Worm (Caenorhabditis elegans) whole organism, L1 larva: ENCODE measurements around the gene F35B3.3.

ENCODE experiments used
- C04F5.9 ChIP-seq: sonication (generic microtip); optimal IDR thresholded peaks from 2 replicates; lab custom pipeline; 2016; ENCODE audit warnings: missing genetic modification characterization, missing compliant biosample characterization
- C34B4.2 ChIP-seq: sonication (generic microtip); optimal IDR thresholded peaks from 2 replicates; lab custom pipeline; 2017; ENCODE audit warnings: mild to moderate bottlenecking, missing genetic modification characterization, missing compliant biosample characterization
- F16B12.6 ChIP-seq: fragments of 150-350 bp; optimal IDR thresholded peaks from 2 replicates; lab custom pipeline; 2014; ENCODE audit warnings: missing biosample characterization, missing genetic modification characterization
- alr-1 ChIP-seq: fragments of 200-800 bp; sonication (Bioruptor generic); optimal IDR thresholded peaks from 2 replicates; lab custom pipeline; 2018; ENCODE audit warnings: borderline replicate concordance, mild to moderate bottlenecking, missing genetic modification characterization, missing compliant biosample characterization
- ama-1 ChIP-seq: fragments of 150-350 bp; optimal IDR thresholded peaks from 2 replicates; lab custom pipeline; 2014
- ceh-63 ChIP-seq: fragments of 200-800 bp; sonication (Bioruptor generic); optimal IDR thresholded peaks from 2 replicates; lab custom pipeline; 2018; ENCODE audit warnings: mild to moderate bottlenecking, missing genetic modification characterization, missing compliant biosample characterization
- ceh-82 ChIP-seq, 3 experiments: fragments of 150-350 bp in 1 of 3; sonication (generic microtip) in 2 of 3; optimal IDR thresholded peaks; 2 replicates each; lab custom pipeline; 2014 to 2017; ENCODE audit warnings: missing biosample characterization in 3 of 3, missing genetic modification characterization in 3 of 3
- ceh-88 ChIP-seq: fragments of 200-800 bp; sonication (Bioruptor generic); IDR thresholded peaks from 2 replicates; pipeline ENCODE4 v1.3.6; 2022; ENCODE audit warnings: missing genetic modification characterization, missing compliant biosample characterization
- ces-1 ChIP-seq: fragments of 150-350 bp; optimal IDR thresholded peaks from 2 replicates; lab custom pipeline; 2014; ENCODE audit warnings: missing biosample characterization, missing genetic modification reagents, missing genetic modification characterization
- dpl-1 ChIP-seq, 3 experiments: fragments of 150-350 bp in 2 of 3; sonication (generic microtip) in 1 of 3; optimal IDR thresholded peaks; 2 replicates each; lab custom pipeline; 2014 to 2017; ENCODE audit warnings: missing biosample characterization in 3 of 3, missing genetic modification characterization in 3 of 3, missing genetic modification reagents in 3 of 3
- efl-1 ChIP-seq, 4 experiments: fragments of 150-350 bp; optimal IDR thresholded peaks in 3 of 4; peaks in 1 of 4; 1 replicate in 1 of 4; 2 replicates in 3 of 4; lab custom pipeline; 2014; ENCODE audit warnings: missing biosample characterization in 2 of 4, missing genetic modification characterization in 2 of 4, missing genetic modification reagents in 2 of 4
- egl-27 ChIP-seq, 2 experiments: fragments of 150-350 bp in 1 of 2; sonication (generic microtip); optimal IDR thresholded peaks; 3 replicates each; lab custom pipeline; 2017 to 2018; ENCODE audit warnings: missing biosample characterization in 2 of 2, missing genetic modification characterization in 2 of 2, missing genetic modification reagents in 2 of 2
- fkh-10 ChIP-seq: sonication (generic microtip); optimal IDR thresholded peaks from 2 replicates; lab custom pipeline; 2017; ENCODE audit warnings: missing biosample characterization, missing genetic modification reagents, missing genetic modification characterization
- fkh-4 ChIP-seq: sonication (generic microtip); optimal IDR thresholded peaks from 2 replicates; lab custom pipeline; 2016; ENCODE audit warnings: missing compliant biosample characterization, missing genetic modification characterization, borderline replicate concordance
- grh-1 ChIP-seq: fragments of 200-800 bp; sonication (Bioruptor generic); IDR thresholded peaks from 2 replicates; pipeline ENCODE4 v1.3.6; 2022; ENCODE audit warnings: missing genetic modification reagents, missing genetic modification characterization, missing compliant biosample characterization
- hlh-17 ChIP-seq: fragments of 200-800 bp; sonication (Bioruptor generic); optimal IDR thresholded peaks from 2 replicates; lab custom pipeline; 2018; ENCODE audit warnings: missing genetic modification characterization, mild to moderate bottlenecking, missing compliant biosample characterization, moderate library complexity, borderline replicate concordance
- irx-1 ChIP-seq: sonication (generic microtip); optimal IDR thresholded peaks from 2 replicates; lab custom pipeline; 2016; ENCODE audit warnings: missing genetic modification characterization, missing compliant biosample characterization
- isw-1 ChIP-seq: fragments of 200-800 bp; sonication (Bioruptor generic); IDR thresholded peaks from 2 replicates; pipeline ENCODE4 v1.3.6; 2022; ENCODE audit warnings: missing genetic modification characterization, missing compliant biosample characterization
- jun-1 ChIP-seq: fragments of 150-350 bp; optimal IDR thresholded peaks from 2 replicates; lab custom pipeline; 2014; ENCODE audit warnings: missing biosample characterization, missing genetic modification reagents, missing genetic modification characterization
- lin-15B ChIP-seq: fragments of 150-350 bp; sonication (generic microtip); optimal IDR thresholded peaks from 3 replicates; lab custom pipeline; 2014; ENCODE audit warnings: missing biosample characterization, missing genetic modification characterization
- lin-35 ChIP-seq, 2 experiments: fragments of 150-350 bp; optimal IDR thresholded peaks; 2 replicates each; lab custom pipeline; 2014; ENCODE audit warnings: missing biosample characterization in 2 of 2, missing genetic modification characterization in 2 of 2, missing genetic modification reagents in 2 of 2
- lin-39 ChIP-seq: fragments of 150-350 bp; optimal IDR thresholded peaks from 2 replicates; lab custom pipeline; 2014; ENCODE audit warnings: missing biosample characterization, missing genetic modification reagents, missing genetic modification characterization
- lir-3 ChIP-seq: sonication (generic microtip); optimal IDR thresholded peaks from 2 replicates; lab custom pipeline; 2016; ENCODE audit warnings: mild to moderate bottlenecking, missing genetic modification characterization, moderate library complexity, missing compliant biosample characterization; ENCODE audit not compliant: poor library complexity
- mab-9 ChIP-seq: fragments of 200-800 bp; sonication (Bioruptor generic); IDR thresholded peaks from 2 replicates; pipeline ENCODE4 v1.3.6; 2022; ENCODE audit warnings: missing genetic modification reagents, missing genetic modification characterization, missing compliant biosample characterization
- mef-2 ChIP-seq: fragments of 150-350 bp; optimal IDR thresholded peaks from 2 replicates; lab custom pipeline; 2014; ENCODE audit warnings: missing biosample characterization, missing genetic modification characterization
- nhr-20 ChIP-seq: sonication (generic microtip); optimal IDR thresholded peaks from 2 replicates; lab custom pipeline; 2016; ENCODE audit warnings: mild to moderate bottlenecking, missing genetic modification characterization, missing compliant biosample characterization
- nhr-28 ChIP-seq: fragments of 150-350 bp; optimal IDR thresholded peaks from 2 replicates; lab custom pipeline; 2014; ENCODE audit warnings: missing biosample characterization, missing genetic modification characterization
- nhr-84 ChIP-seq: sonication (generic microtip); optimal IDR thresholded peaks from 2 replicates; lab custom pipeline; 2017; ENCODE audit warnings: missing biosample characterization, missing genetic modification characterization
- nhr-85 ChIP-seq: sonication (generic microtip); peaks from one replicate; lab custom pipeline; 2016; ENCODE audit warnings: missing genetic modification characterization, inconsistent platforms, missing compliant biosample characterization
- pag-3 ChIP-seq: sonication (generic microtip); optimal IDR thresholded peaks from 2 replicates; lab custom pipeline; 2017; ENCODE audit warnings: missing genetic modification characterization, mild to moderate bottlenecking, missing compliant biosample characterization, antibody characterized with exemption, borderline replicate concordance; ENCODE audit not compliant: insufficient read depth
- pax-3 ChIP-seq: fragments of 200-800 bp; sonication (Bioruptor generic); optimal IDR thresholded peaks from 2 replicates; lab custom pipeline; 2018; ENCODE audit warnings: mild to moderate bottlenecking, missing genetic modification characterization, moderate library complexity, missing compliant biosample characterization
- pqm-1 ChIP-seq: sonication (generic microtip); optimal IDR thresholded peaks from 3 replicates; lab custom pipeline; 2017; ENCODE audit warnings: missing biosample characterization, missing genetic modification characterization
- skn-1 ChIP-seq: fragments of 150-350 bp; optimal IDR thresholded peaks from 2 replicates; lab custom pipeline; 2014; ENCODE audit warnings: missing biosample characterization, missing genetic modification characterization
- snpc-4 ChIP-seq: fragments of 150-350 bp; optimal IDR thresholded peaks from 2 replicates; lab custom pipeline; 2014; ENCODE audit warnings: missing biosample characterization, missing genetic modification characterization
- snu-23 ChIP-seq: sonication (generic microtip); optimal IDR thresholded peaks from 2 replicates; lab custom pipeline; 2016; ENCODE audit warnings: missing genetic modification characterization, missing compliant biosample characterization
- sup-37 ChIP-seq: fragments of 200-800 bp; sonication (Bioruptor generic); optimal IDR thresholded peaks from 2 replicates; lab custom pipeline; 2018; ENCODE audit warnings: mild to moderate bottlenecking, missing genetic modification characterization, missing compliant biosample characterization
- tbx-2 ChIP-seq: sonication (generic microtip); optimal IDR thresholded peaks from 2 replicates; lab custom pipeline; 2016; ENCODE audit warnings: missing genetic modification characterization, missing compliant biosample characterization
- tlp-1 ChIP-seq: fragments of 150-350 bp; optimal IDR thresholded peaks from 2 replicates; lab custom pipeline; 2014; ENCODE audit warnings: missing biosample characterization, missing genetic modification characterization
- unc-62 ChIP-seq: fragments of 150-350 bp; optimal IDR thresholded peaks from 2 replicates; lab custom pipeline; 2014; ENCODE audit warnings: missing biosample characterization, missing genetic modification reagents, missing genetic modification characterization
- unc-86 ChIP-seq: sonication (generic microtip); optimal IDR thresholded peaks from 2 replicates; lab custom pipeline; 2016; ENCODE audit warnings: missing genetic modification characterization, missing compliant biosample characterization
- unc-98 ChIP-seq: fragments of 200-800 bp; sonication (Bioruptor generic); IDR thresholded peaks from 2 replicates; pipeline ENCODE4 v1.3.6; 2022; ENCODE audit warnings: missing genetic modification characterization, missing compliant biosample characterization
- vab-15 ChIP-seq: sonication (generic microtip); optimal IDR thresholded peaks from 2 replicates; lab custom pipeline; 2017; ENCODE audit warnings: missing genotype, mild to moderate bottlenecking, missing genetic modification characterization, missing compliant biosample characterization
- ztf-11 ChIP-seq, 2 experiments: sonication (generic microtip); optimal IDR thresholded peaks; 2 replicates each; lab custom pipeline; 2016 to 2017; ENCODE audit warnings: missing genetic modification characterization in 2 of 2, missing biosample characterization in 1 of 2, missing compliant biosample characterization in 1 of 2

F35B3.3 gene

ce11 chrX:17006843-17007242 lies 6.4 kb upstream of the F35B3.3 start:
- TF ChIP-seq pqm-1 (tag; lab: Kevin White, UChicago) (no peak), jun-1 (tag; lab: Kevin White, UChicago) (no peak), fkh-10 (no peak), ceh-88 (GFP tag; lab: Robert Waterston, UW) (no peak), nhr-85 (tag; lab: Kevin White, UChicago) (no peak), egl-27 (tag; optimal IDR thresholded peaks at IDR 0.05; lab: Kevin White, UChicago) (no peak), unc-98 (GFP tag; lab: Robert Waterston, UW) (no peak), dpl-1 (GFP tag; optimal IDR thresholded peaks at IDR 0.05; lab: Kevin White, UChicago) (no peak), ces-1 (GFP tag; lab: Kevin White, UChicago) (no peak), lin-15B (tag; lab: Kevin White, UChicago) (no peak), pag-3 (tag; lab: Kevin White, UChicago) (no peak), ceh-82 (tag; optimal IDR thresholded peaks at IDR 0.05; lab: Kevin White, UChicago) (no peak), nhr-84 (tag; lab: Kevin White, UChicago) (no peak), snu-23 (GFP tag; lab: Kevin White, UChicago) (no peak), skn-1 (tag; lab: Kevin White, UChicago) (no peak), vab-15 (tag; lab: Kevin White, UChicago) (no peak)

ce11 chrX:17019098-17019497 lies 5.8 kb downstream of the F35B3.3 start:
- TF ChIP-seq C04F5.9 (no peak), nhr-28 (no peak), tlp-1 (tag; lab: Kevin White, UChicago) (no peak), irx-1 (tag; lab: Kevin White, UChicago) (no peak), alr-1 (tag; lab: Kevin White, UChicago) (no peak), snu-23 (GFP tag; lab: Kevin White, UChicago) (no peak), jun-1 (tag; lab: Kevin White, UChicago) (no peak), unc-62 (GFP tag; lab: Kevin White, UChicago) (no peak), mab-9 (GFP tag; lab: Robert Waterston, UW) (no peak), hlh-17 (no peak), dpl-1 (GFP tag; optimal IDR thresholded peaks at IDR 0.05; lab: Kevin White, UChicago) (no peak)

- no peak for TF ChIP-seq snu-23 (GFP tag; lab: Kevin White, UChicago)
- no peak for TF ChIP-seq F16B12.6
- no peak for TF ChIP-seq snpc-4 (tag; lab: Kevin White, UChicago)
- TF ChIP-seq efl-1 (optimal IDR thresholded peaks at IDR 0.05; lab: Kevin White, UChicago) = no peak
- TF ChIP-seq efl-1 (GFP tag; optimal IDR thresholded peaks at IDR 0.05 in 1 of 2; lab: Kevin White, UChicago) = no peak
- no peak for TF ChIP-seq egl-27 (tag; optimal IDR thresholded peaks at IDR 0.05; lab: Kevin White, UChicago)
- TF ChIP-seq C04F5.9 = no peak
- no peak for TF ChIP-seq pqm-1 (tag; lab: Kevin White, UChicago)
- TF ChIP-seq, all 84 proteins: peak for 0
Measured at ce11 chrX:17020858-17021257, 7.6 kb downstream of the F35B3.3 start, which contains the start of gene F35B3.4. TSS of gene F35B3.4 (minus strand) at chrX:17020958.

- no peak for TF ChIP-seq C34B4.2
- TF ChIP-seq unc-62 (GFP tag; lab: Kevin White, UChicago) = no peak
- no peak for TF ChIP-seq ces-1 (GFP tag; lab: Kevin White, UChicago)
- peak; percentile 34; the same call in 1 of the 2 replicates for TF ChIP-seq isw-1 (GFP tag; lab: Robert Waterston, UW)
- peak; percentile 18 for TF ChIP-seq lir-3 (tag; lab: Kevin White, UChicago)
- no peak for TF ChIP-seq ceh-63 (GFP tag; lab: Kevin White, UChicago)
- TF ChIP-seq lin-15B (tag; lab: Kevin White, UChicago) = no peak
- no peak for TF ChIP-seq unc-98 (GFP tag; lab: Robert Waterston, UW)
- peak; percentile 67 for TF ChIP-seq nhr-20 (tag; lab: Kevin White, UChicago)
- peak; percentile 57 for TF ChIP-seq unc-86 (tag; lab: Kevin White, UChicago)
- TF ChIP-seq grh-1 (GFP tag; lab: Robert Waterston, UW) = no peak
- no peak for TF ChIP-seq nhr-28
- no peak for TF ChIP-seq pax-3 (tag; lab: Kevin White, UChicago)
- TF ChIP-seq hlh-17 = no peak
- TF ChIP-seq ama-1 (lab: Kevin White, UChicago) = no peak
- peak; percentile 52 for TF ChIP-seq tbx-2 (tag; lab: Kevin White, UChicago)
- no peak for TF ChIP-seq lin-39 (tag; lab: Kevin White, UChicago)
- TF ChIP-seq mef-2 (tag; lab: Kevin White, UChicago) = peak; percentile 28
- no peak for TF ChIP-seq fkh-4 (tag; lab: Kevin White, UChicago)
- TF ChIP-seq ztf-11 (tag; optimal IDR thresholded peaks at IDR 0.05; lab: Kevin White, UChicago) = peak in 1 of 2 experiments; percentile 17
- TF ChIP-seq irx-1 (tag; lab: Kevin White, UChicago) = peak; percentile 22
- TF ChIP-seq lin-35 (GFP tag; optimal IDR thresholded peaks at IDR 0.05; lab: Kevin White, UChicago) = peak; percentile 47 to 58
- peak; percentile 23 to 30 for TF ChIP-seq egl-27 (tag; optimal IDR thresholded peaks at IDR 0.05; lab: Kevin White, UChicago)
- no peak for TF ChIP-seq sup-37 (GFP tag; lab: Kevin White, UChicago)
Measured at ce11 chrX:17030169-17030914, 17.1 kb downstream of the F35B3.3 start, which contains the start of gene ptrn-1. TSS of gene ptrn-1 (minus strand) at chrX:17030219.
